Fruit fly (Drosophila melanogaster) whole organism, adult: ENCODE measurements around the gene CG44428.

Source experiments
- CG11617 ChIP-seq: fragments of 200-800 bp; sonication (Bioruptor generic); optimal IDR thresholded peaks from 2 replicates; lab custom pipeline; 2017; ENCODE audit warnings: mild to moderate bottlenecking, missing biosample characterization, missing genetic modification reagents, missing genetic modification characterization
- CG12768 ChIP-seq: fragments of 200-800 bp; sonication (Bioruptor generic); optimal IDR thresholded peaks from 2 replicates; lab custom pipeline; 2017; ENCODE audit warnings: missing biosample characterization, missing genetic modification characterization, mild to moderate bottlenecking, moderate library complexity, missing genetic modification reagents
- CG14711 ChIP-seq: fragments of 200-800 bp; sonication (Bioruptor generic); optimal IDR thresholded peaks from 2 replicates; lab custom pipeline; 2018; ENCODE audit warnings: missing biosample characterization, mild to moderate bottlenecking, missing genetic modification characterization, moderate library complexity
- CG1620 ChIP-seq: fragments of 200-800 bp; sonication (Bioruptor generic); optimal IDR thresholded peaks from 2 replicates; lab custom pipeline; 2016; ENCODE audit warnings: missing biosample characterization, missing genetic modification characterization
- CG33017 ChIP-seq: fragments of 200-800 bp; sonication (Bioruptor generic); optimal IDR thresholded peaks from 2 replicates; lab custom pipeline; 2018; ENCODE audit warnings: missing biosample characterization, mild to moderate bottlenecking, missing genetic modification characterization, moderate library complexity
- CG5204 ChIP-seq: fragments of 200-800 bp; sonication (Bioruptor generic); optimal IDR thresholded peaks from 2 replicates; lab custom pipeline; 2016; ENCODE audit warnings: missing biosample characterization, missing genetic modification characterization
- CG7045 ChIP-seq: fragments of 200-800 bp; sonication (Bioruptor generic); optimal IDR thresholded peaks from 2 replicates; lab custom pipeline; 2017; ENCODE audit warnings: missing biosample characterization, mild to moderate bottlenecking, missing genetic modification characterization
- CG7101 ChIP-seq: fragments of 200-800 bp; sonication (Bioruptor generic); optimal IDR thresholded peaks from 2 replicates; lab custom pipeline; 2018; ENCODE audit warnings: missing biosample characterization, mild to moderate bottlenecking, missing genetic modification characterization, moderate library complexity
- Clk ChIP-seq: fragments of 200-800 bp; sonication (Bioruptor generic); optimal IDR thresholded peaks from 2 replicates; lab custom pipeline; 2017; ENCODE audit warnings: missing biosample characterization, missing genetic modification characterization
- Hr96 ChIP-seq: fragments of 200-800 bp; sonication (Bioruptor generic); optimal IDR thresholded peaks from 2 replicates; lab custom pipeline; 2016; ENCODE audit warnings: missing biosample characterization, missing genetic modification characterization
- Mnt ChIP-seq: fragments of 200-800 bp; sonication (Bioruptor generic); optimal IDR thresholded peaks from 2 replicates; lab custom pipeline; 2016; ENCODE audit warnings: missing biosample characterization, mild to moderate bottlenecking, missing genetic modification characterization
- bab1 ChIP-seq: fragments of 200-800 bp; sonication (Bioruptor generic); optimal IDR thresholded peaks from 3 replicates; lab custom pipeline; 2019; ENCODE audit warnings: missing biosample characterization, mild to moderate bottlenecking, missing genetic modification characterization, moderate library complexity
- cic ChIP-seq: fragments of 200-800 bp; sonication (Bioruptor generic); optimal IDR thresholded peaks from 2 replicates; lab custom pipeline; 2017; ENCODE audit warnings: missing biosample characterization, mild to moderate bottlenecking, missing genetic modification characterization, moderate library complexity
- cnc ChIP-seq, 2 experiments: fragments of >200 bp; optimal IDR thresholded peaks; 2 replicates each; lab custom pipeline; 2017
- kay ChIP-seq: fragments of 200-800 bp; sonication (Bioruptor generic); peaks from one replicate; lab custom pipeline; 2016; ENCODE audit warnings: missing biosample characterization, missing genetic modification characterization, borderline replicate concordance
- ovo ChIP-seq: fragments of 200-800 bp; sonication (Bioruptor generic); optimal IDR thresholded peaks from 2 replicates; lab custom pipeline; 2016; ENCODE audit warnings: missing biosample characterization, missing genetic modification characterization
- tj ChIP-seq: fragments of 200-800 bp; sonication (Bioruptor generic); optimal IDR thresholded peaks from 3 replicates; lab custom pipeline; 2017; ENCODE audit warnings: missing biosample characterization, mild to moderate bottlenecking, missing genetic modification characterization, moderate library complexity
- toe ChIP-seq: fragments of 200-800 bp; sonication (Bioruptor generic); optimal IDR thresholded peaks from 2 replicates; lab custom pipeline; 2016; ENCODE audit warnings: missing biosample characterization, missing genetic modification characterization

CG44428 gene

DNA sequence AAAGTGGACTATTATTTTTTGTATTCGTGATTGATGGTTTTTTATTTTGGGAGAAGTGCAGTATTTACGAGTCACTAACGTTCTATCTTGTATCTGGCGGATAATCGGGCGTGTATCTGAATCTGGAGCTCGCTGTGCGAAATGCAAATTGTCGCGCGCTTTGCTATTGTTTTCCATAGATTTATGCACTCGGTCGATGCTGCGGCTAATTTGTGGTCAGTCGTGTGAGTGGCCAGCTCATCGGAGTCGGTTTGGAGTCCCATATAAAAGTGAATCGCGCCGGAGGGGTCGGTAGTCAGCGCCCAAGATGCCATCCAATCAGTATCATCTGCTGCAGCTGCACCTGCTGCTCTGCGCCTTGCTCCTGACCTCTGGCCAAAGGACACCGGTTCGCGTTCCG, 2.3 kb downstream of the CG44428 start, which contains the start of gene CG15754:
CG15754 (plus strand) TSS at position 301 of the 400 bp plus-strand sequence.
- TF ChIP-seq tj (no peak), bab1 (GFP tag; lab: Kevin White, UChicago) (no peak), toe (GFP tag; lab: Kevin White, UChicago) (no peak), CG7101 (tag; lab: Kevin White, UChicago) (no peak), CG33017 (tag; lab: Kevin White, UChicago) (no peak), kay (GFP tag; lab: Kevin White, UChicago) (no peak), cnc (optimal IDR thresholded peaks at IDR 0.05; lab: Kevin White, UChicago) (no peak), CG5204 (GFP tag; lab: Kevin White, UChicago) (no peak), CG11617 (GFP tag; lab: Kevin White, UChicago) (no peak), Hr96 (GFP tag; lab: Kevin White, UChicago) (no peak), CG1620 (GFP tag; lab: Kevin White, UChicago) (no peak), CG7045 (GFP tag; lab: Kevin White, UChicago) (no peak), cic (GFP tag; lab: Kevin White, UChicago) (no peak), CG12768 (GFP tag; lab: Kevin White, UChicago) (no peak), CG14711 (tag; lab: Kevin White, UChicago) (no peak), ovo (GFP tag; lab: Kevin White, UChicago) (no peak), Mnt (no peak), Clk (GFP tag; lab: Kevin White, UChicago) (no peak)
